Fruit fly (Drosophila melanogaster) whole organism, larva: Measurements from ENCODE around the gene Prestin.

Experiments
- noc ChIP-seq: fragments of 200-800 bp; sonication (Bioruptor generic); optimal IDR thresholded peaks from 3 replicates; lab custom pipeline; 2019; ENCODE audit warnings: missing biosample characterization, mild to moderate bottlenecking, missing genetic modification characterization, moderate library complexity

Prestin gene

dm6 chr3L:17907609-17908160 is at the start of gene Prestin, which contains the start of gene Wdr92:
Gene Prestin, minus strand, starts transcription at chr3L:17907812.
Gene Wdr92, plus strand, starts transcription at chr3L:17908143.
- peak; percentile 56 for TF ChIP-seq noc (tag; lab: Kevin White, UChicago)

- TF ChIP-seq noc (tag; lab: Kevin White, UChicago), result no peak
Observed at dm6 chr3L:17956369-17957007, 48.9 kb upstream of the Prestin start.

dm6 chr3L:17950132-17950815 is 42.7 kb upstream of the Prestin start:
- TF ChIP-seq noc (tag; lab: Kevin White, UChicago), result peak; percentile 89

- peak; percentile 77 for TF ChIP-seq noc (tag; lab: Kevin White, UChicago)
Observed at dm6 chr3L:17949507-17950027, 42.0 kb upstream of the Prestin start.

- TF ChIP-seq noc (tag; lab: Kevin White, UChicago), result no peak
Observed at dm6 chr3L:17948643-17949506, 41.3 kb upstream of the Prestin start.

- no peak for TF ChIP-seq noc (tag; lab: Kevin White, UChicago)
Observed at dm6 chr3L:17948195-17948594, 40.6 kb upstream of the Prestin start.

- peak; percentile 24 for TF ChIP-seq noc (tag; lab: Kevin White, UChicago)
Observed at dm6 chr3L:17947296-17947713, 39.7 kb upstream of the Prestin start.

dm6 chr3L:17946376-17946775 is 38.8 kb upstream of the Prestin start:
- TF ChIP-seq noc (tag; lab: Kevin White, UChicago), result no peak

- TF ChIP-seq noc (tag; lab: Kevin White, UChicago), result no peak
Observed at dm6 chr3L:17945422-17945821, 37.8 kb upstream of the Prestin start.

dm6 chr3L:17944614-17945013 is 37.0 kb upstream of the Prestin start:
- TF ChIP-seq noc (tag; lab: Kevin White, UChicago), result no peak

dm6 chr3L:17942449-17942848 is 34.8 kb upstream of the Prestin start:
- TF ChIP-seq noc (tag; lab: Kevin White, UChicago), result no peak

- no peak for TF ChIP-seq noc (tag; lab: Kevin White, UChicago)
Observed at dm6 chr3L:17941575-17941974, 34.0 kb upstream of the Prestin start.

dm6 chr3L:17940988-17941387 is 33.4 kb upstream of the Prestin start:
- TF ChIP-seq noc (tag; lab: Kevin White, UChicago), result no peak

- no peak for TF ChIP-seq noc (tag; lab: Kevin White, UChicago)
Observed at dm6 chr3L:17939649-17940048, 32.0 kb upstream of the Prestin start.

- TF ChIP-seq noc (tag; lab: Kevin White, UChicago), result no peak
Observed at dm6 chr3L:17938622-17939021, 31.0 kb upstream of the Prestin start.
